Fruit fly (Drosophila melanogaster) whole organism: Measurements from ENCODE around the gene CG31810.

ENCODE experiments used
- Dll ChIP-seq: fragments of >200 bp; optimal IDR thresholded peaks from 2 replicates; lab custom pipeline; 2017
- EcR ChIP-seq, 2 experiments: fragments of >200 bp; optimal IDR thresholded peaks; 2 replicates each; lab custom pipeline; 2017; ENCODE audit warnings: missing biosample characterization in 2 of 2, missing genetic modification characterization in 2 of 2, missing genetic modification reagents in 2 of 2
- pan ChIP-seq: fragments of >200 bp; optimal IDR thresholded peaks from 2 replicates; lab custom pipeline; 2017
- psq ChIP-seq: fragments of >200 bp; optimal IDR thresholded peaks from 2 replicates; lab custom pipeline; 2017
- usp ChIP-seq: fragments of >200 bp; optimal IDR thresholded peaks from 2 replicates; lab custom pipeline; 2017; ENCODE audit warnings: missing biosample characterization, missing genetic modification characterization, mixed read lengths

DNA sequence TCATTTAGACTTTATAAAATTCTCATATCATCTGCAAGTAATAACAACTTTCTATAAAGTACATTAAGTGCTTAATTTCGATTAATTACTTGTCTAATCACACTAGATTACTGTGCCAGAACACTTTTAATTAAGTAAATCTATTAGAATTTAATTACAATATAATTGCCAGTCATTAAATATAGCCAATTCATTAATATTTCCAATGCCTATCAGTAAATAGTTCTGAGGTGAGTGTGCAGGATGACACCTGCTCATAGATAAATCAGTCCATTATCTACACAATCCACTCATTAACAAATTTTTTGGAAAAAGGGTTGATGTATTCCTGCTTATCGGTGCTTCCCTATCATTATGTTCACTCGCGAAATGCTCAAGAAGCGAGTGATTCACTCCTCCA is 32.5 kb upstream of the CG31810 start:
- TF ChIP-seq psq (no peak), usp (GFP tag; lab: Kevin White, UChicago) (no peak), pan (lab: Kevin White, UChicago) (no peak), EcR (GFP tag; optimal IDR thresholded peaks at IDR 0.05; lab: Kevin White, UChicago) (no peak), Dll (lab: Kevin White, UChicago) (no peak)
